Worm (Caenorhabditis elegans) whole organism, young adult: ENCODE measurements around the gene acer-1.

Source experiments
- B0035.1 ChIP-seq: sonication (generic microtip); optimal IDR thresholded peaks from 2 replicates; lab custom pipeline; 2016; ENCODE audit warnings: missing genetic modification characterization, mild to moderate bottlenecking, missing compliant biosample characterization, missing genotype, missing genetic modification reagents
- C06A6.2 ChIP-seq: fragments of 200-800 bp; sonication (Bioruptor generic); conservative IDR thresholded peaks from 2 replicates; pipeline ENCODE4 v1.3.6; 2022; ENCODE audit warnings: missing genetic modification characterization, missing compliant biosample characterization
- D2030.7 ChIP-seq: fragments of 200-800 bp; sonication (Bioruptor generic); IDR thresholded peaks from 2 replicates; pipeline ENCODE4 v1.3.6; 2022; ENCODE audit warnings: missing genetic modification reagents, missing genetic modification characterization, missing compliant biosample characterization
- F22D6.2 ChIP-seq: sonication (generic microtip); optimal IDR thresholded peaks from 2 replicates; lab custom pipeline; 2016; ENCODE audit warnings: mild to moderate bottlenecking, missing genetic modification characterization, missing compliant biosample characterization
- F33H1.4 ChIP-seq: fragments of 200-800 bp; sonication (Bioruptor generic); IDR thresholded peaks from 2 replicates; pipeline ENCODE4 v1.3.6; 2022; ENCODE audit warnings: missing genetic modification reagents, missing genetic modification characterization, missing compliant biosample characterization
- F37B4.10 ChIP-seq: fragments of 200-800 bp; sonication (Bioruptor generic); IDR thresholded peaks from 2 replicates; pipeline ENCODE4 v1.3.6; 2022; ENCODE audit warnings: missing genetic modification characterization, missing compliant biosample characterization
- F39B2.1 ChIP-seq: fragments of 200-800 bp; sonication (Bioruptor generic); IDR thresholded peaks from 2 replicates; pipeline ENCODE4 v1.3.6; 2022; ENCODE audit warnings: missing genetic modification reagents, missing genetic modification characterization, missing compliant biosample characterization
- F57C9.4 ChIP-seq: sonication (generic microtip); optimal IDR thresholded peaks from 2 replicates; lab custom pipeline; 2017; ENCODE audit warnings: mild to moderate bottlenecking, missing genetic modification characterization, missing compliant biosample characterization
- K12H6.12 ChIP-seq: fragments of 200-800 bp; sonication (Bioruptor generic); optimal IDR thresholded peaks from 2 replicates; lab custom pipeline; 2018; ENCODE audit warnings: mild to moderate bottlenecking, missing genetic modification characterization, missing compliant biosample characterization
- Y67H2A.10 ChIP-seq: fragments of 200-800 bp; sonication (Bioruptor generic); conservative IDR thresholded peaks from 2 replicates; pipeline ENCODE4 v1.3.6; 2022; ENCODE audit warnings: missing genetic modification reagents, missing genetic modification characterization, missing compliant biosample characterization
- ZK185.1 ChIP-seq: sonication (generic microtip); optimal IDR thresholded peaks from 2 replicates; lab custom pipeline; 2016; ENCODE audit warnings: mild to moderate bottlenecking, missing genetic modification characterization, missing compliant biosample characterization; ENCODE audit not compliant: poor library complexity, severe bottlenecking
- ama-1 ChIP-seq, 3 experiments: fragments of 150-350 bp in 1 of 3; sonication (generic microtip) in 2 of 3; optimal IDR thresholded peaks; 2 replicates each; lab custom pipeline; 2014 to 2018; ENCODE audit warnings: missing biosample characterization in 2 of 3, missing genetic modification characterization in 2 of 3, missing genetic modification reagents in 2 of 3
- aptf-2 ChIP-seq: fragments of 200-800 bp; sonication (Bioruptor generic); conservative IDR thresholded peaks from 2 replicates; pipeline ENCODE4 v1.3.6; 2022; ENCODE audit warnings: missing genetic modification reagents, missing genetic modification characterization, missing compliant biosample characterization
- attf-3 ChIP-seq: fragments of 200-800 bp; sonication (Bioruptor generic); conservative IDR thresholded peaks from 2 replicates; pipeline ENCODE4 v1.3.6; 2022; ENCODE audit warnings: missing genetic modification reagents, missing genetic modification characterization, missing compliant biosample characterization
- attf-5 ChIP-seq: fragments of 200-800 bp; sonication (Bioruptor generic); optimal IDR thresholded peaks from 2 replicates; lab custom pipeline; 2018; ENCODE audit warnings: mild to moderate bottlenecking, missing genetic modification characterization, missing compliant biosample characterization
- bed-1 ChIP-seq: fragments of 200-800 bp; sonication (Bioruptor generic); IDR thresholded peaks from 2 replicates; pipeline ENCODE4 v1.3.6; 2022; ENCODE audit warnings: missing genetic modification reagents, missing genetic modification characterization, missing compliant biosample characterization
- ccch-3 ChIP-seq: fragments of 200-800 bp; sonication (Bioruptor generic); optimal IDR thresholded peaks from 2 replicates; lab custom pipeline; 2018; ENCODE audit warnings: mild to moderate bottlenecking, missing genetic modification characterization, missing compliant biosample characterization
- cebp-2 ChIP-seq: fragments of 200-800 bp; sonication (Bioruptor generic); IDR thresholded peaks from 2 replicates; pipeline ENCODE4 v1.3.6; 2022; ENCODE audit warnings: missing genetic modification characterization, missing compliant biosample characterization
- ceh-40 ChIP-seq: fragments of 200-800 bp; sonication (Bioruptor generic); IDR thresholded peaks from 2 replicates; pipeline ENCODE4 v1.3.6; 2022; ENCODE audit warnings: missing genetic modification characterization, missing compliant biosample characterization
- chd-7 ChIP-seq: sonication (generic microtip); optimal IDR thresholded peaks from 2 replicates; lab custom pipeline; 2016; ENCODE audit warnings: mild to moderate bottlenecking, missing genetic modification characterization, moderate library complexity, missing compliant biosample characterization
- dox-1 ChIP-seq: fragments of 200-800 bp; sonication (Bioruptor generic); IDR thresholded peaks from 2 replicates; pipeline ENCODE4 v1.3.6; 2022; ENCODE audit warnings: missing genetic modification reagents, missing genetic modification characterization, missing compliant biosample characterization
- dpl-1 ChIP-seq: fragments of 150-350 bp; optimal IDR thresholded peaks from 2 replicates; lab custom pipeline; 2014; ENCODE audit warnings: missing biosample characterization, missing genetic modification reagents, missing genetic modification characterization
- egl-18 ChIP-seq: fragments of 200-800 bp; sonication (Bioruptor generic); IDR thresholded peaks from 2 replicates; pipeline ENCODE4 v1.3.6; 2022; ENCODE audit warnings: missing genetic modification reagents, missing genetic modification characterization, missing compliant biosample characterization
- egl-44 ChIP-seq: fragments of 200-800 bp; sonication (Bioruptor generic); IDR thresholded peaks from 2 replicates; pipeline ENCODE4 v1.3.6; 2022; ENCODE audit warnings: missing genetic modification reagents, missing genetic modification characterization, missing compliant biosample characterization
- ekl-4 ChIP-seq: fragments of 200-800 bp; sonication (Bioruptor generic); IDR thresholded peaks from 2 replicates; pipeline ENCODE4 v1.3.6; 2022; ENCODE audit warnings: missing genetic modification reagents, missing genetic modification characterization, missing compliant biosample characterization
- fkh-3 ChIP-seq: sonication (generic microtip); optimal IDR thresholded peaks from 2 replicates; lab custom pipeline; 2016; ENCODE audit warnings: mild to moderate bottlenecking, missing genetic modification characterization, missing compliant biosample characterization
- gei-17 ChIP-seq: fragments of 200-800 bp; sonication (Bioruptor generic); optimal IDR thresholded peaks from 2 replicates; lab custom pipeline; 2018; ENCODE audit warnings: mild to moderate bottlenecking, missing genetic modification characterization, missing compliant biosample characterization
- let-526 ChIP-seq: fragments of 200-800 bp; sonication (Bioruptor generic); IDR thresholded peaks from 2 replicates; pipeline ENCODE4 v1.3.6; 2022; ENCODE audit warnings: missing genetic modification reagents, missing genetic modification characterization, missing compliant biosample characterization
- lin-26 ChIP-seq: fragments of 200-800 bp; sonication (Bioruptor generic); IDR thresholded peaks from 2 replicates; pipeline ENCODE4 v1.3.6; 2022; ENCODE audit warnings: missing genetic modification reagents, missing genetic modification characterization, missing compliant biosample characterization
- lin-35 ChIP-seq, 3 experiments: fragments of 150-350 bp in 2 of 3; sonication (generic microtip) in 1 of 3; optimal IDR thresholded peaks; 2 replicates each; lab custom pipeline; 2014 to 2018; ENCODE audit warnings: missing biosample characterization in 3 of 3, missing genetic modification characterization in 3 of 3, missing genetic modification reagents in 3 of 3
- lin-54 ChIP-seq: fragments of 200-800 bp; sonication (Bioruptor generic); optimal IDR thresholded peaks from 2 replicates; lab custom pipeline; 2018; ENCODE audit warnings: mild to moderate bottlenecking, missing genetic modification characterization, missing compliant biosample characterization
- madf-10 ChIP-seq: sonication (generic microtip); optimal IDR thresholded peaks from 2 replicates; lab custom pipeline; 2016; ENCODE audit warnings: mild to moderate bottlenecking, missing genetic modification characterization, missing compliant biosample characterization
- mcd-1 ChIP-seq: fragments of 200-800 bp; sonication (Bioruptor generic); IDR thresholded peaks from 2 replicates; pipeline ENCODE4 v1.3.6; 2022; ENCODE audit warnings: missing genetic modification reagents, missing genetic modification characterization, missing compliant biosample characterization
- mes-4 ChIP-seq: sonication (generic microtip); optimal IDR thresholded peaks from 2 replicates; lab custom pipeline; 2016; ENCODE audit warnings: missing genotype, missing genetic modification characterization, missing compliant biosample characterization
- nfyb-1 ChIP-seq: fragments of 200-800 bp; sonication (Bioruptor generic); IDR thresholded peaks from 2 replicates; pipeline ENCODE4 v1.3.6; 2022; ENCODE audit warnings: missing genetic modification reagents, missing genetic modification characterization, missing compliant biosample characterization
- nhr-120 ChIP-seq: fragments of 200-800 bp; sonication (Bioruptor generic); IDR thresholded peaks from 2 replicates; pipeline ENCODE4 v1.3.6; 2022; ENCODE audit warnings: missing genetic modification characterization, missing compliant biosample characterization
- nhr-179 ChIP-seq: sonication (generic microtip); optimal IDR thresholded peaks from 2 replicates; lab custom pipeline; 2016; ENCODE audit warnings: mild to moderate bottlenecking, missing genetic modification characterization, missing compliant biosample characterization
- nhr-80 ChIP-seq: sonication (generic microtip); optimal IDR thresholded peaks from 2 replicates; lab custom pipeline; 2016; ENCODE audit warnings: missing genetic modification characterization, missing compliant biosample characterization
- nhr-90 ChIP-seq: sonication (generic microtip); optimal IDR thresholded peaks from 2 replicates; lab custom pipeline; 2016; ENCODE audit warnings: missing genotype, mild to moderate bottlenecking, missing genetic modification characterization, missing compliant biosample characterization
- pha-4 ChIP-seq: fragments of 150-350 bp; sonication (generic microtip); optimal IDR thresholded peaks from 2 replicates; lab custom pipeline; 2014; ENCODE audit warnings: missing biosample characterization, missing genetic modification reagents, missing genetic modification characterization
- repo-1 ChIP-seq: sonication (generic microtip); optimal IDR thresholded peaks from 2 replicates; lab custom pipeline; 2017; ENCODE audit warnings: mild to moderate bottlenecking, missing genetic modification characterization, missing compliant biosample characterization
- sdz-38 ChIP-seq: sonication (generic microtip); optimal IDR thresholded peaks from 2 replicates; lab custom pipeline; 2016; ENCODE audit warnings: missing genotype, missing genetic modification characterization, missing compliant biosample characterization
- snpc-4 ChIP-seq, 5 experiments: fragments of 150-350 bp in 1 of 5; sonication (generic microtip) in 4 of 5; optimal IDR thresholded peaks; 2 replicates each; lab custom pipeline; 2014 to 2018; ENCODE audit warnings: missing genetic modification characterization in 5 of 5, missing biosample characterization in 3 of 5, antibody characterized with exemption in 2 of 5, mild to moderate bottlenecking in 2 of 5, missing compliant biosample characterization in 2 of 5, missing genotype in 2 of 5, moderate library complexity in 2 of 5, missing genetic modification reagents in 1 of 5
- sptf-2 ChIP-seq: fragments of 200-800 bp; sonication (Bioruptor generic); optimal IDR thresholded peaks from 2 replicates; lab custom pipeline; 2018; ENCODE audit warnings: mild to moderate bottlenecking, missing genetic modification characterization, missing compliant biosample characterization
- unc-130 ChIP-seq: sonication (generic microtip); optimal IDR thresholded peaks from 2 replicates; lab custom pipeline; 2016; ENCODE audit warnings: missing genetic modification reagents, missing genetic modification characterization, missing compliant biosample characterization
- unc-62 ChIP-seq: fragments of 150-350 bp; optimal IDR thresholded peaks from 2 replicates; lab custom pipeline; 2014; ENCODE audit warnings: missing biosample characterization, missing genetic modification reagents, missing genetic modification characterization
- ztf-26 ChIP-seq: sonication (generic microtip); optimal IDR thresholded peaks from 2 replicates; lab custom pipeline; 2017; ENCODE audit warnings: missing genetic modification characterization, missing compliant biosample characterization
- ztf-28 ChIP-seq: fragments of 200-800 bp; sonication (Bioruptor generic); IDR thresholded peaks from 2 replicates; pipeline ENCODE4 v1.3.6; 2022; ENCODE audit warnings: missing genetic modification reagents, missing genetic modification characterization, missing compliant biosample characterization
- ztf-3 ChIP-seq: fragments of 200-800 bp; sonication (Bioruptor generic); optimal IDR thresholded peaks from 2 replicates; lab custom pipeline; 2018; ENCODE audit warnings: mild to moderate bottlenecking, missing genetic modification characterization, missing compliant biosample characterization
- ztf-6 ChIP-seq: fragments of 200-800 bp; sonication (Bioruptor generic); IDR thresholded peaks from 2 replicates; pipeline ENCODE4 v1.3.6; 2022; ENCODE audit warnings: missing genetic modification reagents, missing genetic modification characterization, missing compliant biosample characterization

Gene acer-1

ce11 chrII:6888211-6888610 is 2.0 kb downstream of the acer-1 start (continued):
- TF ChIP-seq ztf-3 (GFP tag; lab: Kevin White, UChicago) (no peak), ccch-3 (GFP tag; lab: Kevin White, UChicago) (no peak), F22D6.2 (tag; lab: Kevin White, UChicago) (no peak), egl-18 (GFP tag; lab: Robert Waterston, UW) (no peak), ama-1 (optimal IDR thresholded peaks at IDR 0.05; lab: Kevin White, UChicago) (peak; percentile 57), ama-1 (GFP tag; optimal IDR thresholded peaks at IDR 0.05; lab: Kevin White, UChicago) (no peak), ztf-28 (GFP tag; lab: Robert Waterston, UW) (no peak), pha-4 (no peak), Y67H2A.10 (GFP tag; lab: Robert Waterston, UW) (no peak), ztf-6 (GFP tag; lab: Robert Waterston, UW) (no peak), F33H1.4 (GFP tag; lab: Robert Waterston, UW) (no peak), mes-4 (tag; lab: Kevin White, UChicago) (no peak), aptf-2 (GFP tag; lab: Robert Waterston, UW) (no peak), chd-7 (tag; lab: Kevin White, UChicago) (peak; percentile 21), dpl-1 (GFP tag; lab: Kevin White, UChicago) (no peak), sptf-2 (GFP tag; lab: Kevin White, UChicago) (no peak), let-526 (GFP tag; lab: Robert Waterston, UW) (no peak), attf-5 (GFP tag; lab: Kevin White, UChicago) (no peak), nhr-120 (GFP tag; lab: Robert Waterston, UW) (no peak), snpc-4 (GFP tag; optimal IDR thresholded peaks at IDR 0.05; lab: Kevin White, UChicago) (no peak), snpc-4 (tag; optimal IDR thresholded peaks at IDR 0.05; lab: Kevin White, UChicago) (peak in 1 of 4 experiments; percentile 7), attf-3 (no peak), lin-26 (GFP tag; lab: Robert Waterston, UW) (no peak), dox-1 (GFP tag; lab: Robert Waterston, UW) (no peak), egl-44 (GFP tag; lab: Robert Waterston, UW) (no peak), nhr-80 (tag; lab: Kevin White, UChicago) (peak; percentile 39), cebp-2 (GFP tag; lab: Robert Waterston, UW) (0 out of 2 replicates have a peak, but pooled peaks have one; percentile 24), mcd-1 (GFP tag; lab: Robert Waterston, UW) (no peak), F37B4.10 (GFP tag; lab: Robert Waterston, UW) (no peak), ztf-26 (tag; lab: Kevin White, UChicago) (peak; percentile 59), nhr-179 (tag; lab: Kevin White, UChicago) (no peak), sdz-38 (tag; lab: Kevin White, UChicago) (no peak), nfyb-1 (no peak), ekl-4 (GFP tag; lab: Robert Waterston, UW) (0 out of 2 replicates have a peak, but pooled peaks have one; percentile 30), unc-62 (GFP tag; lab: Kevin White, UChicago) (no peak), F57C9.4 (tag; lab: Kevin White, UChicago) (no peak), C06A6.2 (GFP tag; lab: Robert Waterston, UW) (peak; percentile 65), lin-54 (GFP tag; lab: Kevin White, UChicago) (peak; percentile 44), madf-10 (peak; percentile 61), fkh-3 (tag; lab: Kevin White, UChicago) (no peak), gei-17 (GFP tag; lab: Kevin White, UChicago) (no peak), B0035.1 (tag; lab: Kevin White, UChicago) (no peak), ceh-40 (GFP tag; lab: Robert Waterston, UW) (no peak), lin-35 (GFP tag; optimal IDR thresholded peaks at IDR 0.05; lab: Kevin White, UChicago) (peak in 1 of 3 experiments; percentile 32), bed-1 (GFP tag; lab: Robert Waterston, UW) (no peak), unc-130 (GFP tag; lab: Kevin White, UChicago) (no peak), F39B2.1 (GFP tag; lab: Robert Waterston, UW) (no peak), K12H6.12 (tag; lab: Kevin White, UChicago) (peak; percentile 34), nhr-90 (tag; lab: Kevin White, UChicago) (peak; percentile 60), repo-1 (tag; lab: Kevin White, UChicago) (peak; percentile 82), D2030.7 (GFP tag; lab: Robert Waterston, UW) (no peak), ZK185.1 (tag; lab: Kevin White, UChicago) (no peak)
